Worm (Caenorhabditis elegans): ENCODE measurements around the gene metl-9.

Gene metl-9

DNA sequence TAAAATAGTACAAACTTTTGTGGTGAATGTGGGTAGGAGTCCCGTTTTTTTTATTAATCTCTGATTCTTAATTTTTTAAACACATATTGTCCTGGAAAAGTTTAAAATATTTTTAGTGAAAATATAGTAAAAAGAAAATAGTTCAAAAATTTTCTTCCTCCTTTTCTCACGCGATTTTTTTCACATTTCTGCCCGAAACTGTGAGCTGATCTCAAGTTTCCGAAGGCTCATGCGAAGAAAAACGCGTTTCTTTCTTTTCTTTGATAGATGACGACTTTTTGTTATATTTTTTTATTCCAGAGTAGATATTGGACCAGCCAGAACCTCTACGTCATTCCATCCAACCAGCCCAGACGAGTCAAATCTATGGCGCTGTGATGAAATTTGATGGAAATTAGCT is 5.0 kb upstream of the metl-9 start, which contains the start of gene T03G11.9:
Gene T03G11.9 (plus strand): TSS at position 301 of the 400 bp plus-strand sequence.
- no peak for TF ChIP-seq ceh-36 (tag; optimal IDR thresholded peaks at IDR 0.05)
- no peak for TF ChIP-seq aly-1 (tag; optimal IDR thresholded peaks at IDR 0.05)
- no peak for TF ChIP-seq ama-1 (optimal IDR thresholded peaks at IDR 0.05)
- no peak for TF ChIP-seq hnd-1 (tag; optimal IDR thresholded peaks at IDR 0.05)
- no peak for TF ChIP-seq F13C5.2 (tag; optimal IDR thresholded peaks at IDR 0.05)

DNA sequence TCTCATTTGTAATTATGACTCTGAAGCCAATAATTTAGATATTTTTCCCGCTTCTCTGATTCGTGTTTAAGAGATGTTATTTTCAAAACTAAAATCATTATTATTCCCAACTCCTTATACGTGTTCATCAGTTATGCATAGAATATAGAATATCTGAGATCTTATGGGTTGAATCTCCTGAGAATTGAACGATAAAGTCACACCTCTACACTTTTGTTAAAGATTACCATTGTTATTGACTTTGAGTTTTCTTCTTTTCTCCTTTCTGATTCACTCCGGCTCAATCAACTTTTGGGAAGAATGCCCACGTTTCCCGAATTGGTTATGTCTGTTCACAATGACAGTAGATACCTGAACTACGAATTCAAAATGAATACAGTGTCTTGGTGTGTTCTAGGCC is 924 bp upstream of the metl-9 start, which contains the start of gene sru-48:
Gene sru-48 (plus strand): TSS at position 301 of the 400 bp plus-strand sequence.
- TF ChIP-seq ets-7 (tag; optimal IDR thresholded peaks at IDR 0.05) (no peak), aly-1 (tag; optimal IDR thresholded peaks at IDR 0.05) (no peak), F13C5.2 (tag; optimal IDR thresholded peaks at IDR 0.05) (no peak), ama-1 (optimal IDR thresholded peaks at IDR 0.05) (no peak), flt-1 (GFP tag; IDR thresholded peaks at IDR 0.05) (no peak), ceh-36 (tag; optimal IDR thresholded peaks at IDR 0.05) (no peak), hmbx-1 (tag; optimal IDR thresholded peaks at IDR 0.05) (no peak), hnd-1 (tag; optimal IDR thresholded peaks at IDR 0.05) (no peak), ceh-13 (GFP tag; optimal IDR thresholded peaks at IDR 0.05) (no peak), B0310.2 (tag; optimal IDR thresholded peaks at IDR 0.05) (no peak), tbx-11 (GFP tag; IDR thresholded peaks at IDR 0.05) (no peak), sea-1 (GFP tag; conservative IDR thresholded peaks at IDR 0.05) (no peak), pes-1 (GFP tag; IDR thresholded peaks at IDR 0.05) (no peak), tbx-37 (GFP tag; conservative IDR thresholded peaks at IDR 0.05) (no peak)

DNA sequence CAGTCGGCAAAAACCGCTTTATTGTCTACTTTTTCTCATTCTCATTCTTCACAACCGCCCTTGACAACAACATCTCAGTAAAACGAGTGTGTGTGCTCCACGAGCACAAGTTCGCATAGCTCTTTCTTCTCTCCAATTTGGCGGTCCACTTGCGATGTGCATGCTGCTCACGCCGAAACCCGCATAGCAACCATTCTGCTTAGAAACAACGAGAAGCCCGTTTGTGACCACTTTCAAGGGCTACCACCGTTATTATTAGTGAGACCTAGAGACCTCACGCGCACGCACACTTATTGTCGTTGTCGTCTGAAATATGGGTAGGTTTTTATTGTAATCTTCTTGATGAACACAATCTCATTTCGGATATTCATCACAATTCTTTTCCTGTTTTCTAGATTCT is 4.7 kb downstream of the metl-9 start, which contains the start of gene zchc-1A:
Gene zchc-1A (plus strand): TSS at position 114 of the 400 bp plus-strand sequence.
- TF ChIP-seq pes-1 (GFP tag; IDR thresholded peaks at IDR 0.05) = no peak
- TF ChIP-seq hnd-1 (tag; optimal IDR thresholded peaks at IDR 0.05) = no peak
- TF ChIP-seq tra-4 (tag; optimal IDR thresholded peaks at IDR 0.05) = no peak
- no peak for TF ChIP-seq B0310.2 (tag; optimal IDR thresholded peaks at IDR 0.05)
- no peak for TF ChIP-seq hmbx-1 (tag; optimal IDR thresholded peaks at IDR 0.05)
- TF ChIP-seq ceh-36 (tag; optimal IDR thresholded peaks at IDR 0.05) = no peak
- no peak for TF ChIP-seq ceh-13 (GFP tag; optimal IDR thresholded peaks at IDR 0.05)

DNA sequence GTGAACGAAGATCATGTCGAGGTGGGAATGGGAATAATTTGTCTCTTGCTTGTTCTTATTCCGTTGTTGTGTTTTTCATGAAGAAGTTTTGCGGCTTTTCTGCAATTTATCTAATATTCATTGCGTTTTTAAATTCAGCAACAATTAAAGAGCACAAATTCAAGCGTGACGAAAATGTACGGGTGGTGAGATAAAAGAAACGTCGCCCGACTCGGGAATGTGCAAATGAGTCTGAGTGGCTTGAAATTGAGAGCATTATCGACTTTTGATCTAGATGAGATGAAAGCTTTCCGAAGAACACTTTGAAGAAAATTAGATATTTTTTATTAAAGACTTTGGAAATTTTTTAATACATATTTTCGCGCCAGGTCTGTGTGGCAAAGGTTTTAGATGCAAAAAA is 7.9 kb downstream of the metl-9 start, which contains the start of gene T03G11.10:
Gene T03G11.10 (minus strand): TSS at position 101 of the 400 bp plus-strand sequence.
- TF ChIP-seq pes-1 (GFP tag; IDR thresholded peaks at IDR 0.05) (no peak), F13C5.2 (tag; optimal IDR thresholded peaks at IDR 0.05) (no peak), sea-1 (GFP tag; conservative IDR thresholded peaks at IDR 0.05) (no peak), tbx-11 (GFP tag; IDR thresholded peaks at IDR 0.05) (no peak), ceh-13 (GFP tag; optimal IDR thresholded peaks at IDR 0.05) (no peak), tra-4 (tag; optimal IDR thresholded peaks at IDR 0.05) (no peak), scrt-1 (GFP tag; IDR thresholded peaks at IDR 0.05) (no peak), hnd-1 (tag; optimal IDR thresholded peaks at IDR 0.05) (no peak), tbx-37 (GFP tag; conservative IDR thresholded peaks at IDR 0.05) (no peak), aly-1 (tag; optimal IDR thresholded peaks at IDR 0.05) (no peak), ama-1 (optimal IDR thresholded peaks at IDR 0.05) (no peak), hmg-4 (GFP tag; optimal IDR thresholded peaks at IDR 0.05) (no peak), ceh-36 (tag; optimal IDR thresholded peaks at IDR 0.05) (no peak), ets-7 (tag; optimal IDR thresholded peaks at IDR 0.05) (no peak)

DNA sequence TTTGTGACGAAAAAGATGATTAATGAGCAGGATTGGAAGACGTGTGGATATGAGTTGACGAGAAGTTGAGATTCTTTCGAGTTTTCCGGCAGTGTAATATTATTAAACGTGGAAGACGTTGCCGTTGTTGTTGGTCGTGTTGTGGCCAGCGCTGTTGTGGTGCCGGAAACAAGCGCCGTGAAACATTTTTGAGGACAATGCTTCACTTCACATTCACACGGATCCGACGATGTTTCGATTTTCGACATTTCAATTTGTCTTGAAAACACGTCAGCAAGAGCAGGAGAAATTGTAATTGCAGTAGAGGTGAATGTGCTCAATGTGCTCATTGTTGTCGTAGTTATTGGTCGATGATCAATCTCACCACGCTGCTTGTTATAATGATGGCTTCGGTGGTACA is 10.2 kb downstream of the metl-9 start:
- TF ChIP-seq pes-1 (GFP tag; IDR thresholded peaks at IDR 0.05) = no peak
- no peak for TF ChIP-seq F13C5.2 (tag; optimal IDR thresholded peaks at IDR 0.05)
- no peak for TF ChIP-seq ets-7 (tag; optimal IDR thresholded peaks at IDR 0.05)
- TF ChIP-seq hnd-1 (tag; optimal IDR thresholded peaks at IDR 0.05) = no peak
- no peak for TF ChIP-seq tbx-11 (GFP tag; IDR thresholded peaks at IDR 0.05)
- no peak for TF ChIP-seq hmg-4 (GFP tag; optimal IDR thresholded peaks at IDR 0.05)
- TF ChIP-seq hmbx-1 (tag; optimal IDR thresholded peaks at IDR 0.05) = no peak
- TF ChIP-seq aly-1 (tag; optimal IDR thresholded peaks at IDR 0.05) = no peak

DNA sequence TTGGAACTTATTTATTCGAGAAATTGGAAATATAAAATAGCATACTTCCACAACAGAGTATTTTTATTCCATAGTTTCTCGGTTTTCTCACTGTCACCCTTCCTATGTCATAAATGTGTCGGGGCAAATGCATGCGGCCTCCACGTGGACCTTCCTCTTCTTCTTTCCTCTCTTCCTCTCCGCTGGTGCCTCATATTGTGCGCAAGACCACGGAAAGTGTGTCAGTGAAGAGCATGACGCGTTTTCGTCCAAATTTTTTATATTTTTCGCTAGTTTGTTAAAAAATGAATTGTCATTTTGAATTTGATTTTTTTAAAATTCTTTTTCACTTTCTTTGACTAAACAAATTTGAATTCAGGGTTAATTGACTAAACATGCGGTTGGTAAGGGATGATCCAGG is 13.9 kb downstream of the metl-9 start, which contains the start of gene mans-3:
Gene mans-3 (plus strand): TSS at position 359 of the 400 bp plus-strand sequence.
- TF ChIP-seq pes-1 (GFP tag; IDR thresholded peaks at IDR 0.05) = peak; percentile 72; the same call in 1 of the 2 replicates
- peak; percentile 47 for TF ChIP-seq ceh-36 (tag; optimal IDR thresholded peaks at IDR 0.05)
- TF ChIP-seq B0310.2 (tag; optimal IDR thresholded peaks at IDR 0.05) = peak; percentile 27
- no peak for TF ChIP-seq aly-1 (tag; optimal IDR thresholded peaks at IDR 0.05)
- no peak for TF ChIP-seq sea-1 (GFP tag; conservative IDR thresholded peaks at IDR 0.05)
- peak; percentile 15 for TF ChIP-seq ceh-13 (GFP tag; optimal IDR thresholded peaks at IDR 0.05)
- TF ChIP-seq tra-4 (tag; optimal IDR thresholded peaks at IDR 0.05) = no peak
- peak; percentile 17 for TF ChIP-seq hmbx-1 (tag; optimal IDR thresholded peaks at IDR 0.05)
- peak; percentile 83 for TF ChIP-seq F13C5.2 (tag; optimal IDR thresholded peaks at IDR 0.05)
- no peak for TF ChIP-seq hmg-4 (GFP tag; optimal IDR thresholded peaks at IDR 0.05)
- no peak for TF ChIP-seq flt-1 (GFP tag; IDR thresholded peaks at IDR 0.05)
- TF ChIP-seq ets-7 (tag; optimal IDR thresholded peaks at IDR 0.05) = peak; percentile 17
- TF ChIP-seq hnd-1 (tag; optimal IDR thresholded peaks at IDR 0.05) = peak; percentile 23
- TF ChIP-seq tbx-37 (GFP tag; conservative IDR thresholded peaks at IDR 0.05) = 0 out of 2 replicates have a peak, but pooled peaks have one; percentile 42
- TF ChIP-seq ama-1 (optimal IDR thresholded peaks at IDR 0.05) = no peak
- TF ChIP-seq tbx-11 (GFP tag; IDR thresholded peaks at IDR 0.05) = 0 out of 2 replicates have a peak, but pooled peaks have one; percentile 35
- TF ChIP-seq scrt-1 (GFP tag; IDR thresholded peaks at IDR 0.05) = no peak

DNA sequence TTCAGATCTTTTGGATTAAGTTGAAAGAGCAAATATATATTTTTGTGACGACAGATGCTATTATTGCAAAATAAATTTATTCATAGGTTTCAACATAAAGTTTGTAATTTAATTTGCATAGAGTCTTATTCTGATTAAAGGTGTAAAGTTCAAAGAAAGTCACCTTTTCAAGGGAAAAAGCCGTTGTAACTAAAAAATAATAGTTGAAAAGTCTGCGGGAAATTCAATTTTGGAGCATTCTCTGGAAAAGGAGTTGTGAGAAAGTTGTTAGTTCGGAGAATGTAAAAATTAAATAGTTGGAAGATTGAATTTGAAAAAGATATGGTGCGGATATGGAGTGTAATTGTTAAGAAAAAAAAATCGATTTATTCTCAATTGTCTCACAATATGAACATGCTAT is 14.9 kb downstream of the metl-9 start:
- TF ChIP-seq sea-1 (GFP tag; conservative IDR thresholded peaks at IDR 0.05) (no peak), flt-1 (GFP tag; IDR thresholded peaks at IDR 0.05) (no peak), F13C5.2 (tag; optimal IDR thresholded peaks at IDR 0.05) (no peak), aly-1 (tag; optimal IDR thresholded peaks at IDR 0.05) (no peak), B0310.2 (tag; optimal IDR thresholded peaks at IDR 0.05) (no peak)

DNA sequence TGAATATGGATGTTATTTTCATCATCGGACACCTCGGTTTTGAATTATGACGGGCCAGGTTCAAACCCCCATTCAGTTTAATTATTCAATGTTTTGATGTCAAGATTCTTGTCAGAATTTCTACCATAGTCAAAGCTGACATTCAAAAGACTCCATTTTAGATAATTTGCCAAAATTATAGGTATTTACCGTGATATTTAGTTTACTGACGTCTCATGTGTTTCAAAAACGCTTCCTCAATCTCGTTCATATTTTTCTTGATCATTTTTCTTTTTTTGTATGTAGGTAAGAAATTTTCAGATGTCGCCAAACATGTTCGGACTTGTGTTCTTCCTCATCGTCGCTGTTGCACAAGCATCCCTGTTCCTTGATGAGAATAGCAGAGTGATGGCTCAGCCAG is 16.2 kb downstream of the metl-9 start, which contains the start of gene EGAP5.1:
Gene EGAP5.1 (plus strand): TSS at position 301 of the 400 bp plus-strand sequence.
- no peak for TF ChIP-seq ceh-13 (GFP tag; optimal IDR thresholded peaks at IDR 0.05)
- TF ChIP-seq aly-1 (tag; optimal IDR thresholded peaks at IDR 0.05) = no peak
- no peak for TF ChIP-seq flt-1 (GFP tag; IDR thresholded peaks at IDR 0.05)
- no peak for TF ChIP-seq tbx-11 (GFP tag; IDR thresholded peaks at IDR 0.05)
- no peak for TF ChIP-seq hnd-1 (tag; optimal IDR thresholded peaks at IDR 0.05)
- no peak for TF ChIP-seq tra-4 (tag; optimal IDR thresholded peaks at IDR 0.05)
- TF ChIP-seq F13C5.2 (tag; optimal IDR thresholded peaks at IDR 0.05) = no peak
- no peak for TF ChIP-seq B0310.2 (tag; optimal IDR thresholded peaks at IDR 0.05)
- no peak for TF ChIP-seq ets-7 (tag; optimal IDR thresholded peaks at IDR 0.05)
- TF ChIP-seq tbx-37 (GFP tag; conservative IDR thresholded peaks at IDR 0.05) = no peak
- no peak for TF ChIP-seq hmbx-1 (tag; optimal IDR thresholded peaks at IDR 0.05)
- TF ChIP-seq ama-1 (optimal IDR thresholded peaks at IDR 0.05) = no peak
- TF ChIP-seq scrt-1 (GFP tag; IDR thresholded peaks at IDR 0.05) = no peak
- no peak for TF ChIP-seq sea-1 (GFP tag; conservative IDR thresholded peaks at IDR 0.05)
- TF ChIP-seq hmg-4 (GFP tag; optimal IDR thresholded peaks at IDR 0.05) = no peak
- TF ChIP-seq pes-1 (GFP tag; IDR thresholded peaks at IDR 0.05) = no peak
- no peak for TF ChIP-seq ceh-36 (tag; optimal IDR thresholded peaks at IDR 0.05)
